Worm (Caenorhabditis elegans) whole organism, mixed stage, embryonic: Measurements from ENCODE around the gene ZK809.9.

Experiments
- ceh-83 ChIP-seq: fragments of 200-800 bp; sonication (Bioruptor generic); optimal IDR thresholded peaks from 2 replicates; lab custom pipeline; 2018; ENCODE audit warnings: mild to moderate bottlenecking, missing genetic modification characterization, missing compliant biosample characterization
- elt-3 ChIP-seq: fragments of 150-350 bp; optimal IDR thresholded peaks from 2 replicates; lab custom pipeline; 2014; ENCODE audit warnings: missing biosample characterization, missing genetic modification characterization
- pha-4 ChIP-seq: fragments of 150-350 bp; optimal IDR thresholded peaks from 2 replicates; lab custom pipeline; 2018; ENCODE audit warnings: missing biosample characterization, missing genetic modification reagents, missing genetic modification characterization
- unc-39 ChIP-seq: fragments of 150-350 bp; optimal IDR thresholded peaks from 2 replicates; lab custom pipeline; 2014; ENCODE audit warnings: missing biosample characterization, missing genetic modification characterization
- unc-62 ChIP-seq: fragments of 150-350 bp; optimal IDR thresholded peaks from 2 replicates; lab custom pipeline; 2014; ENCODE audit warnings: missing biosample characterization, missing genetic modification reagents, missing genetic modification characterization
- ztf-11 ChIP-seq: fragments of 150-350 bp; optimal IDR thresholded peaks from 2 replicates; lab custom pipeline; 2014; ENCODE audit warnings: missing biosample characterization, missing genetic modification characterization

DNA sequence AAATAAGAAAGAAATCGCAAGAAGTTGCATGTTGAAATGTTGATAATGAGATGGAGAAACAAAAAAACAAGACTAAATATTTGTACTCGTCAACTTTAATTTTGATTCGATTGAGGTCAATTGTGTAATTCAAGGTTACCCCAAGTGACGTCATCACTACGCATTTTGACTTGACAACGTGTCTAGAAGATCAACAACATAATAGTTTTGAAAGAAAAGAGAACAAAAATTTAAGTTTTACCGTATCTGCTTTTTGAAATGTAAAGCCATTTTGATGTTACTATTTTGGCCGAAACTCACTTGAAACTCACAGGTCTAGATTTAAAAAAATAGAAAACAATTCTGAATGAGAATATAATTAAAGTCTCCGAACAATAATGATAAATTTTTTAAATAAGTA lies 44.2 kb upstream of the ZK809.9 start, which contains the start of gene dsl-5:
- TF ChIP-seq elt-3 (tag; lab: Kevin White, UChicago) (no peak), ceh-83 (GFP tag; lab: Kevin White, UChicago) (no peak), unc-62 (GFP tag; lab: Kevin White, UChicago) (no peak), pha-4 (no peak), unc-39 (tag; lab: Kevin White, UChicago) (no peak), ztf-11 (tag; lab: Kevin White, UChicago) (no peak)
